Worm (Caenorhabditis elegans) whole organism, young adult: ENCODE measurements around the gene F09B9.5.

Experiments
- efl-1 ChIP-seq: fragments of 150-350 bp; optimal IDR thresholded peaks from 2 replicates; lab custom pipeline; 2014; ENCODE audit warnings: missing biosample characterization, missing genetic modification reagents, missing genetic modification characterization
- ets-4 ChIP-seq: fragments of 200-800 bp; sonication (Bioruptor generic); optimal IDR thresholded peaks from 2 replicates; lab custom pipeline; 2018; ENCODE audit warnings: mild to moderate bottlenecking, missing genetic modification characterization, missing compliant biosample characterization
- tbp1 ChIP-seq: fragments of 200-800 bp; sonication (Bioruptor generic); optimal IDR thresholded peaks from 2 replicates; lab custom pipeline; 2018; ENCODE audit warnings: mild to moderate bottlenecking, missing genetic modification characterization, missing compliant biosample characterization
- ztf-26 ChIP-seq: sonication (generic microtip); optimal IDR thresholded peaks from 2 replicates; lab custom pipeline; 2017; ENCODE audit warnings: missing genetic modification characterization, missing compliant biosample characterization

ce11 chrX:10150918-10151317, 3.7 kb upstream of the F09B9.5 start:
- TF ChIP-seq ztf-26 (tag; lab: Kevin White, UChicago) (no peak), tbp1 (GFP tag; lab: Kevin White, UChicago) (no peak), ets-4 (no peak), efl-1 (GFP tag; lab: Kevin White, UChicago) (no peak)
